Worm (Caenorhabditis elegans): ENCODE results near the gene abu-10.

DNA sequence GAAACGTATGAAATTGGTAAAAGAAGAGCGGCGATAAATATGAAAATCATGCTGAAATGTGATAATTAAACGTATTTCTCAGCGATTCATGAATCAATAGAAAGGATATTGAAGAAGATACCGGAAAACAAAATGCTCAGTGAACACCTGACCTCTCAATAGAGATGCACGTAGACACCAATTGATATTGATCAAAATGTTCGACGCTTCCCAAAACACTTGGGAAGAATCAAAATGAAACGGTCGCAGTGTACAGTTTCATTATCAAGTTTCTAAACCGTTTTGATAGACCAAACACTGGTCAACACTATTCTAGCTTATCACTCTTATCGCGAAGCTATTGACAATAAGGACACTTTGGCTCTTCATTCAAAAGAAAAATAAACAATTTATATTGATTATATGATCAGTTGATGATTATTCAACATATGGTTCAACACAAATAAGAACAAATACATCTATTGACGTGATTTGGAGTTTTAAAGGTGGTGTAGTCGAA, 44.5 kb downstream of the abu-10 start, which contains the start of gene ttr-48:
- TF ChIP-seq lsy-2 (tag; optimal IDR thresholded peaks at IDR 0.05) = no peak
- TF ChIP-seq skn-1 (tag; optimal IDR thresholded peaks at IDR 0.05) = peak; percentile 23
- TF ChIP-seq ama-1 (optimal IDR thresholded peaks at IDR 0.05) = no peak
- peak; percentile 30 for TF ChIP-seq sma-9 (GFP tag; optimal IDR thresholded peaks at IDR 0.05)
- no peak for TF ChIP-seq sma-9 (tag; optimal IDR thresholded peaks at IDR 0.05)
- no peak for TF ChIP-seq lin-13 (GFP tag; optimal IDR thresholded peaks at IDR 0.05)
- TF ChIP-seq lin-39 (tag; optimal IDR thresholded peaks at IDR 0.05) = no peak
